Fruit fly (Drosophila melanogaster) whole organism, pupa: ENCODE results near the gene Gal.

ENCODE experiments used
- CG10348 ChIP-seq: fragments of 200-800 bp; sonication (Bioruptor generic); IDR thresholded peaks from 2 replicates; pipeline ENCODE4 v1.3.6; 2022; ENCODE audit warnings: missing biosample characterization, missing genetic modification characterization
- CG12605 ChIP-seq: fragments of 200-800 bp; sonication (Bioruptor generic); IDR thresholded peaks from 2 replicates; pipeline ENCODE4 v1.3.6; 2022; ENCODE audit warnings: missing biosample characterization, missing genetic modification characterization
- CG13204 ChIP-seq: fragments of 200-800 bp; sonication (Bioruptor generic); optimal IDR thresholded peaks from 2 replicates; lab custom pipeline; 2018; ENCODE audit warnings: missing biosample characterization, mild to moderate bottlenecking, missing genetic modification characterization, moderate library complexity
- CG14655 ChIP-seq: fragments of 200-800 bp; sonication (Bioruptor generic); optimal IDR thresholded peaks from 3 replicates; lab custom pipeline; 2017; ENCODE audit warnings: mild to moderate bottlenecking, missing biosample characterization, missing genetic modification reagents, missing genetic modification characterization
- CG15710 ChIP-seq: fragments of 200-800 bp; sonication (Bioruptor generic); optimal IDR thresholded peaks from 2 replicates; lab custom pipeline; 2018; ENCODE audit warnings: missing biosample characterization, mild to moderate bottlenecking, missing genetic modification characterization, moderate library complexity
- CG34367 ChIP-seq: fragments of 200-800 bp; sonication (Bioruptor generic); optimal IDR thresholded peaks from 2 replicates; lab custom pipeline; 2018; ENCODE audit warnings: missing biosample characterization, mild to moderate bottlenecking, missing genetic modification characterization
- CG4496 ChIP-seq: fragments of 200-800 bp; sonication (Bioruptor generic); IDR thresholded peaks from 3 replicates; pipeline ENCODE4 v1.3.6; 2022; ENCODE audit warnings: missing biosample characterization, missing genetic modification characterization
- CG8301 ChIP-seq: fragments of 200-800 bp; sonication (Bioruptor generic); optimal IDR thresholded peaks from 2 replicates; lab custom pipeline; 2018; ENCODE audit warnings: missing biosample characterization, mild to moderate bottlenecking, missing genetic modification characterization
- D1 ChIP-seq: fragments of 200-800 bp; sonication (Bioruptor generic); optimal IDR thresholded peaks from 2 replicates; lab custom pipeline; 2018; ENCODE audit warnings: missing biosample characterization, mild to moderate bottlenecking, missing genetic modification characterization, moderate library complexity
- EcR ChIP-seq: fragments of 200-800 bp; sonication (Bioruptor generic); optimal IDR thresholded peaks from 3 replicates; lab custom pipeline; 2019; ENCODE audit warnings: missing biosample characterization, missing genetic modification characterization, mild to moderate bottlenecking, moderate library complexity, missing genetic modification reagents
- Pif1A ChIP-seq: fragments of 200-800 bp; sonication (Bioruptor generic); optimal IDR thresholded peaks from 3 replicates; lab custom pipeline; 2016; ENCODE audit warnings: missing biosample characterization, missing genetic modification characterization
- Pif1B ChIP-seq: fragments of 200-800 bp; sonication (Bioruptor generic); optimal IDR thresholded peaks from 3 replicates; lab custom pipeline; 2016; ENCODE audit warnings: missing biosample characterization, missing genetic modification characterization
- Snoo ChIP-seq: fragments of 200-800 bp; sonication (Bioruptor generic); optimal IDR thresholded peaks from 3 replicates; lab custom pipeline; 2017; ENCODE audit warnings: missing biosample characterization, mild to moderate bottlenecking, missing genetic modification characterization, inconsistent platforms
- fd96Ca ChIP-seq: fragments of 200-800 bp; sonication (Bioruptor generic); IDR thresholded peaks from 3 replicates; pipeline ENCODE4 v1.3.6; 2022; ENCODE audit warnings: missing biosample characterization, missing genetic modification characterization

DNA sequence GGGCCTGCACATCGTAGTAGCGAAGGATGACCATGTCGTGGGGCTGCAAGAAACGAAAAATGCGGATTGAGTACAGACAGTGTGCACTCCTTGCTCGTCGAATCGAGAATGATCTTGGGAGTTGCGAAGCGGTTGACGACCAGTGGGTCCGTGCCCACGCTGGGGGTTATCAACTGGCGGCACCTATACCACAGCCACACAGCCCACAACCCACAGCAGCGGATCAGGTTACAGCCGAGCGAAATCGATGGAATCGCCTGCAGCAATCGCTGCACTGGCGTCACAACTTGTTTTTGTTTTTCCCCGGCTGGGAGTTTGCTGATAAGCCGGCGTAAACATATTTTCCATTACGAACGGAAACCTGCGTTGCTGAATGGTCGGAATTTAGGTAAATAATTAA, 38.9 kb upstream of the Gal start:
- no peak for TF ChIP-seq CG34367 (tag; lab: Kevin White, UChicago)
- no peak for TF ChIP-seq EcR (GFP tag; lab: Kevin White, UChicago)
- TF ChIP-seq D1 = no peak
- no peak for TF ChIP-seq CG13204 (GFP tag; lab: Kevin White, UChicago)
- no peak for TF ChIP-seq CG8301 (tag; lab: Kevin White, UChicago)
- TF ChIP-seq CG4496 (GFP tag; lab: Robert Waterston, UW) = no peak
- TF ChIP-seq fd96Ca (GFP tag; lab: Robert Waterston, UW) = no peak
- TF ChIP-seq Snoo = no peak
- TF ChIP-seq CG12605 (GFP tag; lab: Robert Waterston, UW) = no peak
- no peak for TF ChIP-seq CG10348 (GFP tag; lab: Robert Waterston, UW)
- no peak for TF ChIP-seq Pif1B (GFP tag; lab: Kevin White, UChicago)
- no peak for TF ChIP-seq CG15710
- TF ChIP-seq CG14655 = no peak
- TF ChIP-seq Pif1A (GFP tag; lab: Kevin White, UChicago) = no peak
